Fruit fly (Drosophila melanogaster) whole organism, adult: ENCODE results near the gene Smyd3.

Experiments
- CG11617 ChIP-seq: fragments of 200-800 bp; sonication (Bioruptor generic); optimal IDR thresholded peaks from 2 replicates; lab custom pipeline; 2017; ENCODE audit warnings: mild to moderate bottlenecking, missing biosample characterization, missing genetic modification reagents, missing genetic modification characterization
- CG12768 ChIP-seq: fragments of 200-800 bp; sonication (Bioruptor generic); optimal IDR thresholded peaks from 2 replicates; lab custom pipeline; 2017; ENCODE audit warnings: missing biosample characterization, missing genetic modification characterization, mild to moderate bottlenecking, moderate library complexity, missing genetic modification reagents
- CG14711 ChIP-seq: fragments of 200-800 bp; sonication (Bioruptor generic); optimal IDR thresholded peaks from 2 replicates; lab custom pipeline; 2018; ENCODE audit warnings: missing biosample characterization, mild to moderate bottlenecking, missing genetic modification characterization, moderate library complexity
- CG7101 ChIP-seq: fragments of 200-800 bp; sonication (Bioruptor generic); optimal IDR thresholded peaks from 2 replicates; lab custom pipeline; 2018; ENCODE audit warnings: missing biosample characterization, mild to moderate bottlenecking, missing genetic modification characterization, moderate library complexity
- Crg-1 ChIP-seq: fragments of 200-800 bp; sonication (Bioruptor generic); optimal IDR thresholded peaks from 2 replicates; lab custom pipeline; 2016; ENCODE audit warnings: missing biosample characterization, missing genetic modification characterization
- bab1 ChIP-seq: fragments of 200-800 bp; sonication (Bioruptor generic); optimal IDR thresholded peaks from 3 replicates; lab custom pipeline; 2019; ENCODE audit warnings: missing biosample characterization, mild to moderate bottlenecking, missing genetic modification characterization, moderate library complexity
- cic ChIP-seq: fragments of 200-800 bp; sonication (Bioruptor generic); optimal IDR thresholded peaks from 2 replicates; lab custom pipeline; 2017; ENCODE audit warnings: missing biosample characterization, mild to moderate bottlenecking, missing genetic modification characterization, moderate library complexity
- kay ChIP-seq: fragments of 200-800 bp; sonication (Bioruptor generic); peaks from one replicate; lab custom pipeline; 2016; ENCODE audit warnings: missing biosample characterization, missing genetic modification characterization, borderline replicate concordance
- pad ChIP-seq: fragments of 200-800 bp; sonication (Bioruptor generic); optimal IDR thresholded peaks from 3 replicates; lab custom pipeline; 2017; ENCODE audit warnings: missing biosample characterization, missing genetic modification characterization, mild to moderate bottlenecking, moderate library complexity, missing genetic modification reagents
- toe ChIP-seq: fragments of 200-800 bp; sonication (Bioruptor generic); optimal IDR thresholded peaks from 2 replicates; lab custom pipeline; 2016; ENCODE audit warnings: missing biosample characterization, missing genetic modification characterization

dm6 chrX:2591315-2591999, 17.2 kb downstream of the Smyd3 start:
- TF ChIP-seq CG14711 (tag; lab: Kevin White, UChicago) (no peak), toe (peak; percentile 16), kay (GFP tag; lab: Kevin White, UChicago) (peak; percentile 88), pad (GFP tag; lab: Kevin White, UChicago) (peak; percentile 37), cic (peak; percentile 52), CG12768 (no peak), CG11617 (GFP tag; lab: Kevin White, UChicago) (peak; percentile 69), CG7101 (tag; lab: Kevin White, UChicago) (peak; percentile 42), Crg-1 (GFP tag; lab: Kevin White, UChicago) (no peak), bab1 (GFP tag; lab: Kevin White, UChicago) (no peak)
